Fruit fly (Drosophila melanogaster) whole organism, wandering third instar larva: Measurements from ENCODE around the gene Acp32CD.

Source experiments
- Abd-B ChIP-seq: fragments of >200 bp; optimal IDR thresholded peaks from 2 replicates; lab custom pipeline; 2017; ENCODE audit warnings: missing biosample characterization, missing genetic modification characterization
- CG32264 ChIP-seq: fragments of 200-800 bp; sonication (Bioruptor generic); optimal IDR thresholded peaks from 2 replicates; lab custom pipeline; 2016; ENCODE audit warnings: missing biosample characterization, missing genetic modification characterization
- CG9705 ChIP-seq: fragments of 200-800 bp; sonication (Bioruptor generic); optimal IDR thresholded peaks from 2 replicates; lab custom pipeline; 2018; ENCODE audit warnings: missing biosample characterization, mild to moderate bottlenecking, missing genetic modification characterization
- CrebA ChIP-seq: fragments of 200-800 bp; sonication (Bioruptor generic); optimal IDR thresholded peaks from 2 replicates; lab custom pipeline; 2016; ENCODE audit warnings: missing biosample characterization, mild to moderate bottlenecking, missing genetic modification characterization, borderline replicate concordance
- Dfd ChIP-seq: fragments of >200 bp; optimal IDR thresholded peaks from 2 replicates; lab custom pipeline; 2017; ENCODE audit warnings: missing biosample characterization, missing genetic modification characterization
- Dif ChIP-seq: fragments of 200-275, 200-300 bp; sonication (Bioruptor generic); optimal IDR thresholded peaks from 2 replicates; lab custom pipeline; 2018; ENCODE audit warnings: missing biosample characterization, missing genetic modification characterization; ENCODE audit not compliant: partially characterized antibody
- GATAd ChIP-seq: sonication (Bioruptor generic); optimal IDR thresholded peaks from 2 replicates; lab custom pipeline; 2016; ENCODE audit warnings: missing biosample characterization, missing genetic modification characterization
- HLH106 ChIP-seq: fragments of 200-800 bp; optimal IDR thresholded peaks from 3 replicates; lab custom pipeline; 2019; ENCODE audit warnings: missing biosample characterization, mild to moderate bottlenecking, missing genetic modification characterization, moderate library complexity
- Hnf4 ChIP-seq: fragments of 200-800 bp; sonication (Bioruptor generic); optimal IDR thresholded peaks from 2 replicates; lab custom pipeline; 2016; ENCODE audit warnings: missing biosample characterization, mild to moderate bottlenecking, missing genetic modification characterization
- Hr78 ChIP-seq: fragments of >200 bp; optimal IDR thresholded peaks from 2 replicates; lab custom pipeline; 2017; ENCODE audit warnings: missing biosample characterization, missing genetic modification characterization
- Hr83 ChIP-seq: fragments of 200-300 bp; sonication (Bioruptor generic); optimal IDR thresholded peaks from 2 replicates; lab custom pipeline; 2016; ENCODE audit warnings: missing biosample characterization, mild to moderate bottlenecking, missing genetic modification characterization, moderate library complexity; ENCODE audit not compliant: poor library complexity, severe bottlenecking
- Jra ChIP-seq: sonication (Bioruptor generic); optimal IDR thresholded peaks from 2 replicates; lab custom pipeline; 2016; ENCODE audit warnings: missing biosample characterization, missing genetic modification characterization
- Mio ChIP-seq: sonication (Bioruptor generic); optimal IDR thresholded peaks from 2 replicates; lab custom pipeline; 2016; ENCODE audit warnings: missing biosample characterization, missing genetic modification characterization
- Myc ChIP-seq: fragments of >200 bp; optimal IDR thresholded peaks from 2 replicates; lab custom pipeline; 2017
- N ChIP-seq: fragments of >200 bp; optimal IDR thresholded peaks from 2 replicates; lab custom pipeline; 2018; ENCODE audit warnings: missing biosample characterization, missing external identifiers, missing genetic modification characterization
- OdsH ChIP-seq: fragments of 200-800 bp; sonication (Bioruptor generic); optimal IDR thresholded peaks from 2 replicates; lab custom pipeline; 2016; ENCODE audit warnings: missing biosample characterization, mild to moderate bottlenecking, missing genetic modification characterization
- Rel ChIP-seq, 2 experiments: fragments of 200-800 bp; sonication (Bioruptor generic) in 1 of 2; optimal IDR thresholded peaks; 2 replicates in 1 of 2; 3 replicates in 1 of 2; lab custom pipeline; 2016 to 2019; ENCODE audit warnings: mild to moderate bottlenecking in 2 of 2, missing biosample characterization in 2 of 2, missing genetic modification characterization in 2 of 2, moderate library complexity in 1 of 2
- Sp1 ChIP-seq: fragments of 200-800 bp; sonication (Bioruptor generic); optimal IDR thresholded peaks from 3 replicates; lab custom pipeline; 2019; ENCODE audit warnings: missing biosample characterization, mild to moderate bottlenecking, missing genetic modification characterization, moderate library complexity
- Vsx2 ChIP-seq: fragments of 200-300, 225-300 bp; sonication (Bioruptor generic); optimal IDR thresholded peaks from 2 replicates; lab custom pipeline; 2018; ENCODE audit warnings: missing biosample characterization, missing genetic modification characterization; ENCODE audit not compliant: partially characterized antibody
- br ChIP-seq: fragments of 200-800 bp; sonication (Bioruptor generic); optimal IDR thresholded peaks from 2 replicates; lab custom pipeline; 2016; ENCODE audit warnings: missing biosample characterization, missing genetic modification characterization
- brk ChIP-seq: fragments of 200-800 bp; sonication (Bioruptor generic); optimal IDR thresholded peaks from 2 replicates; lab custom pipeline; 2016; ENCODE audit warnings: missing biosample characterization, mild to moderate bottlenecking, missing genetic modification characterization
- dl ChIP-seq, 2 experiments: fragments of 175-275, 200-275 bp in 1 of 2; fragments of 200-275 bp in 1 of 2; sonication (Bioruptor generic); optimal IDR thresholded peaks; lab custom pipeline; 2018; ENCODE audit warnings: mild to moderate bottlenecking in 2 of 2, missing biosample characterization in 2 of 2, missing genetic modification characterization in 2 of 2, moderate library complexity in 2 of 2; ENCODE audit not compliant: partially characterized antibody in 2 of 2, insufficient read depth in 1 of 2
- dmrt93B ChIP-seq: fragments of 200-800 bp; sonication (Bioruptor generic); optimal IDR thresholded peaks from 2 replicates; lab custom pipeline; 2018; ENCODE audit warnings: missing biosample characterization, mild to moderate bottlenecking, missing genetic modification characterization
- dsf ChIP-seq: sonication (Bioruptor generic); optimal IDR thresholded peaks from 2 replicates; lab custom pipeline; 2016; ENCODE audit warnings: missing biosample characterization, missing genetic modification characterization, borderline replicate concordance
- ey ChIP-seq: fragments of 200-800 bp; sonication (Bioruptor generic); optimal IDR thresholded peaks from 2 replicates; lab custom pipeline; 2016; ENCODE audit warnings: missing biosample characterization, missing genetic modification characterization
- foxo ChIP-seq, 2 experiments: fragments of 200-800 bp; sonication (Bioruptor generic); optimal IDR thresholded peaks; 2 replicates in 1 of 2; 3 replicates in 1 of 2; lab custom pipeline; 2016 to 2017; ENCODE audit warnings: missing biosample characterization in 2 of 2, missing genetic modification characterization in 2 of 2
- fru ChIP-seq: fragments of 200-800 bp; sonication (Bioruptor generic); optimal IDR thresholded peaks from 3 replicates; lab custom pipeline; 2016; ENCODE audit warnings: missing biosample characterization, mild to moderate bottlenecking, missing genetic modification characterization
- h ChIP-seq: fragments of 200-800 bp; sonication (Bioruptor generic); optimal IDR thresholded peaks from 3 replicates; lab custom pipeline; 2016; ENCODE audit warnings: missing biosample characterization, mild to moderate bottlenecking, missing genetic modification characterization
- jim ChIP-seq: fragments of 175-275, 200-325 bp; sonication (Bioruptor generic); optimal IDR thresholded peaks from 2 replicates; lab custom pipeline; 2016; ENCODE audit warnings: missing biosample characterization, mild to moderate bottlenecking, missing genetic modification characterization
- pan ChIP-seq: fragments of >200 bp; optimal IDR thresholded peaks from 2 replicates; lab custom pipeline; 2017
- psq ChIP-seq: fragments of 200-800 bp; sonication (Bioruptor generic); optimal IDR thresholded peaks from 3 replicates; lab custom pipeline; 2017; ENCODE audit warnings: missing biosample characterization, mild to moderate bottlenecking, missing genetic modification characterization, moderate library complexity
- rgr ChIP-seq: fragments of 200-800 bp; sonication (Bioruptor generic); optimal IDR thresholded peaks from 3 replicates; lab custom pipeline; 2016; ENCODE audit warnings: missing biosample characterization, mild to moderate bottlenecking, missing genetic modification characterization
- sage ChIP-seq: fragments of 200-800 bp; sonication (Bioruptor generic); optimal IDR thresholded peaks from 2 replicates; lab custom pipeline; 2016; ENCODE audit warnings: missing biosample characterization, mild to moderate bottlenecking, missing genetic modification characterization
- sv ChIP-seq: fragments of 200-800 bp; sonication (Bioruptor generic); optimal IDR thresholded peaks from 3 replicates; lab custom pipeline; 2016; ENCODE audit warnings: missing biosample characterization, missing genetic modification characterization
- tai ChIP-seq: sonication (Bioruptor generic); optimal IDR thresholded peaks from 2 replicates; lab custom pipeline; 2016; ENCODE audit warnings: missing biosample characterization, missing genetic modification characterization
- usp ChIP-seq: fragments of >200 bp; optimal IDR thresholded peaks from 2 replicates; lab custom pipeline; 2017; ENCODE audit warnings: missing biosample characterization, missing genetic modification characterization
- woc ChIP-seq: sonication (Bioruptor generic); optimal IDR thresholded peaks from 2 replicates; lab custom pipeline; 2016; ENCODE audit warnings: missing biosample characterization, mild to moderate bottlenecking, missing genetic modification characterization

Gene Acp32CD

DNA sequence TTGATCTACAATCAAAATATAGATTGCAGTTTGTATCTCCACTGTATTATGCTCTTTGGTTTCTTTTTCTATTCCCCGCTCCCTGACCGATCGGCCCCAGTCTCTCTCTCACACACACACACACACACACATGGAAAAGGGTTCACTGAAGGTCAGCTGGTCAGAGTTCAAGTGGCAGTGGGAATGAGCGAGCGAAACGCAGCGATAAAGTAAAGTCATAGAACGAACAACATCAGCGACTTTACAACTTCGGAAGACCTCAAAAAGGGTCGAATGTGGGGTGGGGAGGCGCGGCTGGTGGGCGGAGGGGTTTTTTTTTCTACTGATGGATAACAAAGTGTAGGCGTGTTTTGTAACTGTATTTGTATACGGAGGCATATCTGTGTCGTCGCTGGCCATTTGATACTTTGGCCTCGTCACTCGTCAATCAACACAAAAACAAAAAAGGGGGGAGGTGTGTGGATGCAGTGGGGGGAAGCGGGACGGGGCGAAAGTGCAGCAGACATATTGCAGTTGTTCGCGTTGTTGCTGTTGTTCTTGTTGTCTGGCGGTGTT lies 42.8 kb downstream of the Acp32CD start:
- TF ChIP-seq jim (GFP tag; lab: Kevin White, UChicago) (no peak), Jra (GFP tag; lab: Kevin White, UChicago) (no peak), Vsx2 (no peak), sv (peak; percentile 11), Dfd (GFP tag; lab: Kevin White, UChicago) (peak; percentile 32), brk (GFP tag; lab: Kevin White, UChicago) (no peak), tai (no peak), Rel (GFP tag; optimal IDR thresholded peaks at IDR 0.05; lab: Kevin White, UChicago) (no peak), Rel (tag; optimal IDR thresholded peaks at IDR 0.05; lab: Kevin White, UChicago) (no peak), ey (peak; percentile 52), h (GFP tag; lab: Kevin White, UChicago) (no peak), psq (GFP tag; lab: Kevin White, UChicago) (no peak), rgr (GFP tag; lab: Kevin White, UChicago) (peak; percentile 28), pan (no peak), N (GFP tag; lab: Kevin White, UChicago) (no peak), dsf (no peak)

DNA sequence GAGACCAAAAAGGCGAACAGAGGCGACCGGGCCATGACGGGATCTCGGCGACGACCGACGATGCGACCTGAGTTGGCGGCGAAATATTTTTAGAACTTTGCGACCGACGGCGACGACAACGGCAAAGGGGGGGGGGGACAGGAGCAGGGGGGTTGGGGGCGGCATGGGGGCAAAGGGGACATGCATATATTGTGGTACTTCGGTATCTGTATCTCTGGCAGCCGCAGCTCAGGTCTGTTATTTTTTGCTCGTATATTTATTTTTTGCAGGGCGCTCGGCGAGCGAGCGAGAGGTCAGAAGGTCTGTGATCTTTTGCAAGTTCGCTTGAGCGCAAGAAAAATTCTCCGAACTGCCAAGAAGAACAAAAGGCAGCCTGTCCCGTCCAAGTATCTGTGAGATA lies 43.8 kb downstream of the Acp32CD start:
- no peak for TF ChIP-seq Vsx2
- TF ChIP-seq dl (GFP tag; optimal IDR thresholded peaks at IDR 0.05; lab: Kevin White, UChicago; ENCODE audit: insufficient read depth in 1 of 2, partially characterized antibody in 2 of 2) = no peak
- TF ChIP-seq ey = no peak
- no peak for TF ChIP-seq brk (GFP tag; lab: Kevin White, UChicago)
- no peak for TF ChIP-seq GATAd (GFP tag; lab: Kevin White, UChicago)

dm6 chr2L:11061155-11061554 lies 45.7 kb downstream of the Acp32CD start:
- no peak for TF ChIP-seq Rel (GFP tag; optimal IDR thresholded peaks at IDR 0.05; lab: Kevin White, UChicago)
- peak; percentile 26 for TF ChIP-seq Rel (tag; optimal IDR thresholded peaks at IDR 0.05; lab: Kevin White, UChicago)
- TF ChIP-seq Hnf4 (GFP tag; lab: Kevin White, UChicago) = peak; percentile 49
- no peak for TF ChIP-seq HLH106
- no peak for TF ChIP-seq dmrt93B (GFP tag; lab: Kevin White, UChicago)
- TF ChIP-seq Dif = peak; percentile 63
- no peak for TF ChIP-seq foxo (GFP tag; optimal IDR thresholded peaks at IDR 0.05; lab: Kevin White, UChicago)
- TF ChIP-seq CrebA (GFP tag; lab: Kevin White, UChicago) = peak; percentile 54
- TF ChIP-seq h (GFP tag; lab: Kevin White, UChicago) = peak; percentile 38
- TF ChIP-seq tai = no peak
- peak; percentile 10 for TF ChIP-seq Jra (GFP tag; lab: Kevin White, UChicago)
- peak; percentile 44 for TF ChIP-seq Hr83 (GFP tag; lab: Kevin White, UChicago)

DNA sequence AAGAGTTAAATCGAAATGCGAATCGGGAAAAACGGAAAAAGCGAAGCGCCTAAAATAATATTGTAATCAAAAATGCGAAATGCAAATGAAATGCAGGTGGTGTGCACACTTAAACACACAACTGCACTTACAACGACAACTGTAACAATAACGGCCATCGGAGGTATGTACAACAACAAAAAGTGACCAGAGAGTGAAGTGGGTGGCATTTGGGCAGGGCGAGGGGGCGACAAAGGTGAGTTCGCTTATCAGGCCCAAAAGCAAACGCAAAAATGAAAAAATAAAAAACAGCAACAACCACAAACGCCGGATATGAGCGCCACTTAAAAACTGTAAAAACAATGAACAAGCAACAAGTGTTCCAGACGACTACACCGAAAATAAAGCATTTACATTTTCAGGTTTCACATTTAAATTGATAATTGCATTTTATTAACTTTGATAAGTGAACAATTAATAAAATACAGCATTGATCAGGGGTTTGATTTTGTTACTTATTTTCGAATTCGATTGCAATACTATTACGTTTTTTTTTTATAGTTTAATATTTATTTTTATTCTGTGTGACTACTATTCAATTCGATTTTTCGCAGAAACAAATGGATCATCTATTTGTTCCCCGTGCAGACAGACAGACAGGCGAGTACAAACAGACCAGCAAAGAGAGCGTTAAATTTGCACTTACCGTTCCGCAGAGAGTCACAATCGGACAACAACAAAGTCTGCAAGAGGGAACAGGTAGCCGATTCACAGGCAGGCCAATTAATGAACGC lies 49.9 kb downstream of the Acp32CD start:
- TF ChIP-seq rgr (GFP tag; lab: Kevin White, UChicago) = peak; percentile 79
- peak; percentile 27 for TF ChIP-seq Hnf4 (GFP tag; lab: Kevin White, UChicago)
- TF ChIP-seq brk (GFP tag; lab: Kevin White, UChicago) = peak; percentile 50
- TF ChIP-seq foxo (GFP tag; optimal IDR thresholded peaks at IDR 0.05; lab: Kevin White, UChicago) = peak in 1 of 2 experiments; percentile 79
- peak; percentile 32 for TF ChIP-seq Hr83 (GFP tag; lab: Kevin White, UChicago)
- no peak for TF ChIP-seq Dfd (GFP tag; lab: Kevin White, UChicago)
- no peak for TF ChIP-seq Vsx2
- peak; percentile 80 for TF ChIP-seq h (GFP tag; lab: Kevin White, UChicago)
- peak; percentile 82 for TF ChIP-seq Sp1 (GFP tag; lab: Kevin White, UChicago)
- TF ChIP-seq HLH106 = peak; percentile 83
- TF ChIP-seq woc (GFP tag; lab: Kevin White, UChicago) = peak; percentile 46
- TF ChIP-seq psq (GFP tag; lab: Kevin White, UChicago) = peak; percentile 76
- peak; percentile 73 for TF ChIP-seq OdsH (GFP tag; lab: Kevin White, UChicago)
- no peak for TF ChIP-seq tai
- TF ChIP-seq usp (GFP tag; lab: Kevin White, UChicago) = no peak
- peak; percentile 26 for TF ChIP-seq CG9705 (GFP tag; lab: Kevin White, UChicago)
- peak; percentile 72 for TF ChIP-seq fru (GFP tag; lab: Kevin White, UChicago)
- peak; percentile 12 for TF ChIP-seq sage (GFP tag; lab: Kevin White, UChicago)
- TF ChIP-seq GATAd (GFP tag; lab: Kevin White, UChicago) = no peak
- TF ChIP-seq CG32264 (GFP tag; lab: Kevin White, UChicago) = peak; percentile 20
- no peak for TF ChIP-seq N (GFP tag; lab: Kevin White, UChicago)
- TF ChIP-seq ey = peak; percentile 53
- peak; percentile 12 for TF ChIP-seq CrebA (GFP tag; lab: Kevin White, UChicago)
- peak; percentile 79 for TF ChIP-seq br (GFP tag; lab: Kevin White, UChicago)
- TF ChIP-seq Abd-B (GFP tag; lab: Kevin White, UChicago) = no peak
- no peak for TF ChIP-seq Mio (GFP tag; lab: Kevin White, UChicago)
- peak; percentile 60 for TF ChIP-seq dmrt93B (GFP tag; lab: Kevin White, UChicago)
- TF ChIP-seq pan = no peak
- no peak for TF ChIP-seq Hr78 (GFP tag; lab: Kevin White, UChicago)
- TF ChIP-seq dl (GFP tag; optimal IDR thresholded peaks at IDR 0.05; lab: Kevin White, UChicago; ENCODE audit: insufficient read depth in 1 of 2, partially characterized antibody in 2 of 2) = no peak
- no peak for TF ChIP-seq Jra (GFP tag; lab: Kevin White, UChicago)
- no peak for TF ChIP-seq Myc (lab: Kevin White, UChicago)
- TF ChIP-seq dsf = no peak
- TF ChIP-seq jim (GFP tag; lab: Kevin White, UChicago) = peak; percentile 34
- TF ChIP-seq Dif = no peak
